Worm (Caenorhabditis elegans): ENCODE data around the gene col-2.

The col-2 gene

ce11 chrIV:10112570-10112969, 27.3 kb upstream of the col-2 start, which contains the start of gene nsph-3.2:
TSS of gene nsph-3.2 (plus strand) at chrIV:10112870.
- no peak for TF ChIP-seq B0310.2 (tag; optimal IDR thresholded peaks at IDR 0.05)
- no peak for TF ChIP-seq hnd-1 (tag; optimal IDR thresholded peaks at IDR 0.05)
- TF ChIP-seq hmg-4 (GFP tag; optimal IDR thresholded peaks at IDR 0.05) = no peak
- no peak for TF ChIP-seq ceh-36 (tag; optimal IDR thresholded peaks at IDR 0.05)
- TF ChIP-seq sea-1 (GFP tag; conservative IDR thresholded peaks at IDR 0.05) = no peak

ce11 chrIV:10111441-10111840, 26.2 kb upstream of the col-2 start, which contains the start of gene spch-1:
TSS of gene spch-1 (minus strand) at chrIV:10111541.
- TF ChIP-seq sea-1 (GFP tag; conservative IDR thresholded peaks at IDR 0.05) (no peak), F13C5.2 (tag; optimal IDR thresholded peaks at IDR 0.05) (no peak), B0310.2 (tag; optimal IDR thresholded peaks at IDR 0.05) (no peak), ama-1 (optimal IDR thresholded peaks at IDR 0.05) (no peak), scrt-1 (GFP tag; IDR thresholded peaks at IDR 0.05) (no peak), tbx-11 (GFP tag; IDR thresholded peaks at IDR 0.05) (no peak), tbx-37 (GFP tag; conservative IDR thresholded peaks at IDR 0.05) (no peak), ceh-36 (tag; optimal IDR thresholded peaks at IDR 0.05) (no peak), ceh-13 (GFP tag; optimal IDR thresholded peaks at IDR 0.05) (no peak), pes-1 (GFP tag; IDR thresholded peaks at IDR 0.05) (no peak), hnd-1 (tag; optimal IDR thresholded peaks at IDR 0.05) (no peak), ets-7 (tag; optimal IDR thresholded peaks at IDR 0.05) (no peak), tra-4 (tag; optimal IDR thresholded peaks at IDR 0.05) (no peak), hmbx-1 (tag; optimal IDR thresholded peaks at IDR 0.05) (no peak), aly-1 (tag; optimal IDR thresholded peaks at IDR 0.05) (no peak), hmg-4 (GFP tag; optimal IDR thresholded peaks at IDR 0.05) (no peak)

- no peak for TF ChIP-seq tbx-37 (GFP tag; conservative IDR thresholded peaks at IDR 0.05)
- TF ChIP-seq ets-7 (tag; optimal IDR thresholded peaks at IDR 0.05) = no peak
- TF ChIP-seq F13C5.2 (tag; optimal IDR thresholded peaks at IDR 0.05) = no peak
- TF ChIP-seq ama-1 (optimal IDR thresholded peaks at IDR 0.05) = no peak
- no peak for TF ChIP-seq scrt-1 (GFP tag; IDR thresholded peaks at IDR 0.05)
- no peak for TF ChIP-seq hmg-4 (GFP tag; optimal IDR thresholded peaks at IDR 0.05)
- no peak for TF ChIP-seq flt-1 (GFP tag; IDR thresholded peaks at IDR 0.05)
- no peak for TF ChIP-seq aly-1 (tag; optimal IDR thresholded peaks at IDR 0.05)
- TF ChIP-seq B0310.2 (tag; optimal IDR thresholded peaks at IDR 0.05) = no peak
- no peak for TF ChIP-seq hnd-1 (tag; optimal IDR thresholded peaks at IDR 0.05)
- TF ChIP-seq ceh-36 (tag; optimal IDR thresholded peaks at IDR 0.05) = no peak
- TF ChIP-seq ceh-13 (GFP tag; optimal IDR thresholded peaks at IDR 0.05) = no peak
- TF ChIP-seq hmbx-1 (tag; optimal IDR thresholded peaks at IDR 0.05) = no peak
- no peak for TF ChIP-seq tra-4 (tag; optimal IDR thresholded peaks at IDR 0.05)
- no peak for TF ChIP-seq sea-1 (GFP tag; conservative IDR thresholded peaks at IDR 0.05)
- TF ChIP-seq pes-1 (GFP tag; IDR thresholded peaks at IDR 0.05) = no peak
- no peak for TF ChIP-seq tbx-11 (GFP tag; IDR thresholded peaks at IDR 0.05)
Measured at ce11 chrIV:10110870-10111269, 25.6 kb upstream of the col-2 start.

ce11 chrIV:10110417-10110816, 25.2 kb upstream of the col-2 start, which contains the start of gene egl-38:
TSS of gene egl-38 (minus strand) at chrIV:10110517.
- TF ChIP-seq B0310.2 (tag; optimal IDR thresholded peaks at IDR 0.05) (no peak), sea-1 (GFP tag; conservative IDR thresholded peaks at IDR 0.05) (no peak), F13C5.2 (tag; optimal IDR thresholded peaks at IDR 0.05) (no peak), hmg-4 (GFP tag; optimal IDR thresholded peaks at IDR 0.05) (no peak), tra-4 (tag; optimal IDR thresholded peaks at IDR 0.05) (no peak), hmbx-1 (tag; optimal IDR thresholded peaks at IDR 0.05) (no peak), ceh-13 (GFP tag; optimal IDR thresholded peaks at IDR 0.05) (no peak)

ce11 chrIV:10096881-10097280, 11.6 kb upstream of the col-2 start, which contains the start of gene dis-3:
TSS of gene dis-3 (plus strand) at chrIV:10097202.
- TF ChIP-seq hmg-4 (GFP tag; optimal IDR thresholded peaks at IDR 0.05) = no peak
- TF ChIP-seq hnd-1 (tag; optimal IDR thresholded peaks at IDR 0.05) = no peak
- TF ChIP-seq aly-1 (tag; optimal IDR thresholded peaks at IDR 0.05) = no peak
- no peak for TF ChIP-seq ceh-13 (GFP tag; optimal IDR thresholded peaks at IDR 0.05)
- TF ChIP-seq tbx-37 (GFP tag; conservative IDR thresholded peaks at IDR 0.05) = no peak
- no peak for TF ChIP-seq flt-1 (GFP tag; IDR thresholded peaks at IDR 0.05)
- TF ChIP-seq F13C5.2 (tag; optimal IDR thresholded peaks at IDR 0.05) = no peak
- TF ChIP-seq ama-1 (optimal IDR thresholded peaks at IDR 0.05) = no peak
- TF ChIP-seq ets-7 (tag; optimal IDR thresholded peaks at IDR 0.05) = no peak
- no peak for TF ChIP-seq sea-1 (GFP tag; conservative IDR thresholded peaks at IDR 0.05)
- TF ChIP-seq tbx-11 (GFP tag; IDR thresholded peaks at IDR 0.05) = no peak
- no peak for TF ChIP-seq tra-4 (tag; optimal IDR thresholded peaks at IDR 0.05)
- TF ChIP-seq ceh-36 (tag; optimal IDR thresholded peaks at IDR 0.05) = no peak
- no peak for TF ChIP-seq pes-1 (GFP tag; IDR thresholded peaks at IDR 0.05)
- TF ChIP-seq scrt-1 (GFP tag; IDR thresholded peaks at IDR 0.05) = no peak
- TF ChIP-seq hmbx-1 (tag; optimal IDR thresholded peaks at IDR 0.05) = no peak
- no peak for TF ChIP-seq B0310.2 (tag; optimal IDR thresholded peaks at IDR 0.05)

- no peak for TF ChIP-seq sea-1 (GFP tag; conservative IDR thresholded peaks at IDR 0.05)
- TF ChIP-seq ceh-13 (GFP tag; optimal IDR thresholded peaks at IDR 0.05) = no peak
- no peak for TF ChIP-seq B0310.2 (tag; optimal IDR thresholded peaks at IDR 0.05)
- no peak for TF ChIP-seq hmg-4 (GFP tag; optimal IDR thresholded peaks at IDR 0.05)
- no peak for TF ChIP-seq hnd-1 (tag; optimal IDR thresholded peaks at IDR 0.05)
- TF ChIP-seq tbx-37 (GFP tag; conservative IDR thresholded peaks at IDR 0.05) = no peak
- TF ChIP-seq aly-1 (tag; optimal IDR thresholded peaks at IDR 0.05) = no peak
- TF ChIP-seq ama-1 (optimal IDR thresholded peaks at IDR 0.05) = no peak
- TF ChIP-seq ceh-36 (tag; optimal IDR thresholded peaks at IDR 0.05) = no peak
- no peak for TF ChIP-seq ets-7 (tag; optimal IDR thresholded peaks at IDR 0.05)
- no peak for TF ChIP-seq F13C5.2 (tag; optimal IDR thresholded peaks at IDR 0.05)
- no peak for TF ChIP-seq tra-4 (tag; optimal IDR thresholded peaks at IDR 0.05)
- TF ChIP-seq pes-1 (GFP tag; IDR thresholded peaks at IDR 0.05) = no peak
- TF ChIP-seq hmbx-1 (tag; optimal IDR thresholded peaks at IDR 0.05) = no peak
Measured at ce11 chrIV:10095171-10095570, 9.9 kb upstream of the col-2 start, which contains the start of the genes C04G2.5 and msp-36. TSS of gene C04G2.5 (minus strand) at chrIV:10095271. TSS of gene msp-36 (plus strand) at chrIV:10095433.

- TF ChIP-seq hmg-4 (GFP tag; optimal IDR thresholded peaks at IDR 0.05) (no peak), flt-1 (GFP tag; IDR thresholded peaks at IDR 0.05) (no peak), scrt-1 (GFP tag; IDR thresholded peaks at IDR 0.05) (no peak), tbx-37 (GFP tag; conservative IDR thresholded peaks at IDR 0.05) (no peak), tra-4 (tag; optimal IDR thresholded peaks at IDR 0.05) (no peak), ceh-13 (GFP tag; optimal IDR thresholded peaks at IDR 0.05) (no peak), pes-1 (GFP tag; IDR thresholded peaks at IDR 0.05) (no peak), F13C5.2 (tag; optimal IDR thresholded peaks at IDR 0.05) (no peak), aly-1 (tag; optimal IDR thresholded peaks at IDR 0.05) (no peak), ama-1 (optimal IDR thresholded peaks at IDR 0.05) (no peak), hnd-1 (tag; optimal IDR thresholded peaks at IDR 0.05) (no peak), tbx-11 (GFP tag; IDR thresholded peaks at IDR 0.05) (no peak), ceh-36 (tag; optimal IDR thresholded peaks at IDR 0.05) (no peak), ets-7 (tag; optimal IDR thresholded peaks at IDR 0.05) (no peak), B0310.2 (tag; optimal IDR thresholded peaks at IDR 0.05) (no peak), hmbx-1 (tag; optimal IDR thresholded peaks at IDR 0.05) (no peak), sea-1 (GFP tag; conservative IDR thresholded peaks at IDR 0.05) (no peak)
Measured at ce11 chrIV:10090358-10090757, 5.1 kb upstream of the col-2 start, which contains the start of gene ttbk-5. TSS of gene ttbk-5 (plus strand) at chrIV:10090658.
